ENCODE assay signal across 4 fruit fly cellular contexts in genomic region chr3L:16989169-16989568, dm6.
TF ChIP-seq lines count a peak whose summit lies in the region.

No protein-coding gene starts in this region.

- no peak for TF ChIP-seq CTCF in whole organism, embryonic (GFP tag; optimal IDR thresholded peaks at IDR 0.05; lab: Kevin White, UChicago)

TF ChIP-seq in whole organism, embryonic, 481 proteins besides CTCF, POLR2A, EP300 and RAD21 (continues in another document):
- TF ChIP-seq jigr1 (GFP tag; IDR thresholded peaks at IDR 0.05; lab: Robert Waterston, UW) (no peak), CG1832 (GFP tag; optimal IDR thresholded peaks at IDR 0.05; lab: Kevin White, UChicago) (no peak), Eip74EF (GFP tag; optimal IDR thresholded peaks at IDR 0.05; lab: Kevin White, UChicago) (no peak), E2f1 (GFP tag; IDR thresholded peaks at IDR 0.05; lab: Robert Waterston, UW) (peak; percentile 18; the same call in 1 of the 2 replicates), sens (GFP tag; lab: Kevin White, UChicago) (peak; percentile 71), Gsc (GFP tag; IDR thresholded peaks at IDR 0.05; lab: Robert Waterston, UW) (no peak), Stat92E (GFP tag; optimal IDR thresholded peaks at IDR 0.05; lab: Kevin White, UChicago) (peak in 1 of 3 experiments; percentile 30), zfh1 (GFP tag; IDR thresholded peaks at IDR 0.05; lab: Robert Waterston, UW) (no peak), CG8388 (GFP tag; optimal IDR thresholded peaks at IDR 0.05; lab: Kevin White, UChicago) (peak; percentile 13), Ravus (GFP tag; IDR thresholded peaks at IDR 0.05; lab: Robert Waterston, UW) (no peak), dpn (GFP tag; optimal IDR thresholded peaks at IDR 0.05; lab: Kevin White, UChicago) (no peak), CG15011 (GFP tag; optimal IDR thresholded peaks at IDR 0.05; lab: Kevin White, UChicago) (no peak), Tbp (GFP tag; optimal IDR thresholded peaks at IDR 0.05; lab: Kevin White, UChicago) (no peak), lab (GFP tag; optimal IDR thresholded peaks at IDR 0.05; lab: Kevin White, UChicago) (peak; percentile 62), CG10366 (GFP tag; IDR thresholded peaks at IDR 0.05; lab: Robert Waterston, UW) (no peak), chn (GFP tag; optimal IDR thresholded peaks at IDR 0.05; lab: Kevin White, UChicago) (no peak), CG3281 (GFP tag; optimal IDR thresholded peaks at IDR 0.05; lab: Kevin White, UChicago) (peak; percentile 45), chinmo (GFP tag; IDR thresholded peaks at IDR 0.05; lab: Robert Waterston, UW; ENCODE audit: partially characterized antibody) (no peak), Vsx1 (GFP tag; optimal IDR thresholded peaks at IDR 0.05; lab: Kevin White, UChicago) (no peak), CG33213 (GFP tag; optimal IDR thresholded peaks at IDR 0.05; lab: Kevin White, UChicago) (no peak), gcm (GFP tag; optimal IDR thresholded peaks at IDR 0.05; lab: Kevin White, UChicago) (peak; percentile 38), CG30403 (GFP tag; optimal IDR thresholded peaks at IDR 0.05; lab: Kevin White, UChicago) (peak; percentile 45), ERR (GFP tag; optimal IDR thresholded peaks at IDR 0.05; lab: Kevin White, UChicago) (no peak)

TF ChIP-seq in whole organism, prepupa, 60 proteins besides CTCF, POLR2A, EP300 and RAD21 (continues in another document):
- no peak for TF ChIP-seq CG10669 (GFP tag; optimal IDR thresholded peaks at IDR 0.05; lab: Kevin White, UChicago)
- peak; percentile 56 for TF ChIP-seq cyc (GFP tag; optimal IDR thresholded peaks at IDR 0.05; lab: Kevin White, UChicago)
- peak; percentile 87 for TF ChIP-seq topi (GFP tag; optimal IDR thresholded peaks at IDR 0.05; lab: Kevin White, UChicago)
- peak; percentile 45 for TF ChIP-seq Ets21C (GFP tag; optimal IDR thresholded peaks at IDR 0.05; lab: Kevin White, UChicago)
- peak in 1 of 2 experiments; percentile 37 for TF ChIP-seq salr (GFP tag; optimal IDR thresholded peaks at IDR 0.05; lab: Kevin White, UChicago)
- TF ChIP-seq Ets96B (tag; optimal IDR thresholded peaks at IDR 0.05; lab: Kevin White, UChicago), result peak; percentile 85
- 0 out of 2 replicates have a peak, but pooled peaks have one; percentile 19 for TF ChIP-seq CG11294 (GFP tag; IDR thresholded peaks at IDR 0.05; lab: Robert Waterston, UW)
- peak; percentile 85 for TF ChIP-seq Sox102F (GFP tag; optimal IDR thresholded peaks at IDR 0.05; lab: Kevin White, UChicago)
- peak; percentile 98 for TF ChIP-seq Eip78C (GFP tag; lab: Kevin White, UChicago)
- no peak for TF ChIP-seq fd85E (GFP tag; optimal IDR thresholded peaks at IDR 0.05; lab: Kevin White, UChicago)
- TF ChIP-seq Sox15 (GFP tag; optimal IDR thresholded peaks at IDR 0.05; lab: Kevin White, UChicago), result peak; percentile 67
- no peak for TF ChIP-seq CG9139 (GFP tag; optimal IDR thresholded peaks at IDR 0.05; lab: Kevin White, UChicago)
- TF ChIP-seq CG11762 (GFP tag; optimal IDR thresholded peaks at IDR 0.05; lab: Kevin White, UChicago; ENCODE audit: insufficient read depth), result peak; percentile 77
- TF ChIP-seq Blimp-1 (GFP tag; optimal IDR thresholded peaks at IDR 0.05; lab: Kevin White, UChicago), result peak; percentile 73
- peak; percentile 68 for TF ChIP-seq Eip93F (GFP tag; optimal IDR thresholded peaks at IDR 0.05; lab: Kevin White, UChicago)
- TF ChIP-seq Smox (GFP tag; optimal IDR thresholded peaks at IDR 0.05; lab: Kevin White, UChicago), result peak; percentile 82
- TF ChIP-seq dsx (GFP tag; optimal IDR thresholded peaks at IDR 0.05; lab: Kevin White, UChicago; ENCODE audit: poor library complexity, severe bottlenecking), result peak; percentile 91
- peak; percentile 71 for TF ChIP-seq Hr39 (GFP tag; optimal IDR thresholded peaks at IDR 0.05; lab: Kevin White, UChicago)
- no peak for TF ChIP-seq Eip75B (GFP tag; optimal IDR thresholded peaks at IDR 0.05; lab: Kevin White, UChicago)
- TF ChIP-seq CG32006 (GFP tag; optimal IDR thresholded peaks at IDR 0.05; lab: Kevin White, UChicago), result peak; percentile 85
- TF ChIP-seq CG10631 (GFP tag; optimal IDR thresholded peaks at IDR 0.05; lab: Kevin White, UChicago), result peak; percentile 79
- peak; percentile 81 for TF ChIP-seq vri (GFP tag; optimal IDR thresholded peaks at IDR 0.05; lab: Kevin White, UChicago)
- peak; percentile 82 for TF ChIP-seq CG3032 (tag; optimal IDR thresholded peaks at IDR 0.05; lab: Kevin White, UChicago)

TF ChIP-seq in whole organism, pupa, 21 proteins besides CTCF, POLR2A, EP300 and RAD21:
- TF ChIP-seq CG8301 (tag; optimal IDR thresholded peaks at IDR 0.05; lab: Kevin White, UChicago) (peak; percentile 81), CG17806 (tag; optimal IDR thresholded peaks at IDR 0.05; lab: Kevin White, UChicago) (peak; percentile 80), CG12605 (GFP tag; IDR thresholded peaks at IDR 0.05; lab: Robert Waterston, UW) (peak; percentile 64), CG15710 (tag; optimal IDR thresholded peaks at IDR 0.05; lab: Kevin White, UChicago) (peak; percentile 89), EcR (GFP tag; optimal IDR thresholded peaks at IDR 0.05; lab: Kevin White, UChicago) (peak; percentile 29), rn (GFP tag; IDR thresholded peaks at IDR 0.05; lab: Robert Waterston, UW) (no peak), CG8159 (tag; optimal IDR thresholded peaks at IDR 0.05; lab: Kevin White, UChicago) (peak; percentile 89), CG10348 (GFP tag; IDR thresholded peaks at IDR 0.05; lab: Robert Waterston, UW) (no peak), CG14655 (GFP tag; optimal IDR thresholded peaks at IDR 0.05; lab: Kevin White, UChicago) (no peak), CG13204 (GFP tag; optimal IDR thresholded peaks at IDR 0.05; lab: Kevin White, UChicago) (peak; percentile 78), CG32121 (GFP tag; IDR thresholded peaks at IDR 0.05; lab: Robert Waterston, UW) (peak; percentile 59), CG4496 (GFP tag; IDR thresholded peaks at IDR 0.05; lab: Robert Waterston, UW) (peak; percentile 74; the same call in 1 of the 3 replicates), Snoo (tag; optimal IDR thresholded peaks at IDR 0.05; lab: Kevin White, UChicago) (peak; percentile 80), Pif1A (GFP tag; optimal IDR thresholded peaks at IDR 0.05; lab: Kevin White, UChicago) (no peak), D1 (tag; optimal IDR thresholded peaks at IDR 0.05; lab: Kevin White, UChicago) (no peak), CG34367 (tag; optimal IDR thresholded peaks at IDR 0.05; lab: Kevin White, UChicago) (peak; percentile 72), fd96Ca (GFP tag; IDR thresholded peaks at IDR 0.05; lab: Robert Waterston, UW) (no peak), Ets98B (GFP tag; IDR thresholded peaks at IDR 0.05; lab: Robert Waterston, UW) (peak; percentile 64), CG9948 (tag; optimal IDR thresholded peaks at IDR 0.05; lab: Kevin White, UChicago) (peak; percentile 78), gl (tag; optimal IDR thresholded peaks at IDR 0.05; lab: Kevin White, UChicago) (peak; percentile 39), Pif1B (GFP tag; optimal IDR thresholded peaks at IDR 0.05; lab: Kevin White, UChicago) (no peak)

TF ChIP-seq in whole organism, wandering third instar larva, 38 proteins besides CTCF, POLR2A, EP300 and RAD21 (continues in another document):
- TF ChIP-seq dsf (GFP tag; optimal IDR thresholded peaks at IDR 0.05; lab: Kevin White, UChicago; ENCODE audit: borderline replicate concordance) (no peak), Jra (GFP tag; optimal IDR thresholded peaks at IDR 0.05; lab: Kevin White, UChicago) (no peak), CG32264 (GFP tag; optimal IDR thresholded peaks at IDR 0.05; lab: Kevin White, UChicago) (peak; percentile 29), OdsH (GFP tag; optimal IDR thresholded peaks at IDR 0.05; lab: Kevin White, UChicago) (peak; percentile 84), ey (GFP tag; optimal IDR thresholded peaks at IDR 0.05; lab: Kevin White, UChicago) (peak; percentile 67), Rel (GFP tag; optimal IDR thresholded peaks at IDR 0.05; lab: Kevin White, UChicago) (no peak), Rel (tag; optimal IDR thresholded peaks at IDR 0.05; lab: Kevin White, UChicago) (peak; percentile 21), h (GFP tag; optimal IDR thresholded peaks at IDR 0.05; lab: Kevin White, UChicago) (peak; percentile 82), rgr (GFP tag; optimal IDR thresholded peaks at IDR 0.05; lab: Kevin White, UChicago) (peak; percentile 76), lola (GFP tag; optimal IDR thresholded peaks at IDR 0.05; lab: Kevin White, UChicago) (no peak), Hnf4 (GFP tag; optimal IDR thresholded peaks at IDR 0.05; lab: Kevin White, UChicago) (no peak), N (GFP tag; optimal IDR thresholded peaks at IDR 0.05; lab: Kevin White, UChicago) (no peak), Hr83 (GFP tag; optimal IDR thresholded peaks at IDR 0.05; lab: Kevin White, UChicago; ENCODE audit: poor library complexity, severe bottlenecking) (no peak), Myc (optimal IDR thresholded peaks at IDR 0.05; lab: Kevin White, UChicago) (no peak), Abd-B (GFP tag; optimal IDR thresholded peaks at IDR 0.05; lab: Kevin White, UChicago) (no peak), Sp1 (GFP tag; optimal IDR thresholded peaks at IDR 0.05; lab: Kevin White, UChicago) (peak; percentile 91), jim (GFP tag; optimal IDR thresholded peaks at IDR 0.05; lab: Kevin White, UChicago) (no peak), woc (GFP tag; optimal IDR thresholded peaks at IDR 0.05; lab: Kevin White, UChicago) (peak; percentile 73), CG9705 (GFP tag; optimal IDR thresholded peaks at IDR 0.05; lab: Kevin White, UChicago) (peak; percentile 47), sv (GFP tag; optimal IDR thresholded peaks at IDR 0.05; lab: Kevin White, UChicago) (no peak), foxo (GFP tag; optimal IDR thresholded peaks at IDR 0.05; lab: Kevin White, UChicago) (peak in 1 of 2 experiments; percentile 80), brk (GFP tag; optimal IDR thresholded peaks at IDR 0.05; lab: Kevin White, UChicago) (no peak), br (GFP tag; optimal IDR thresholded peaks at IDR 0.05; lab: Kevin White, UChicago) (peak; percentile 81), fru (GFP tag; optimal IDR thresholded peaks at IDR 0.05; lab: Kevin White, UChicago) (peak; percentile 84), HLH106 (tag; optimal IDR thresholded peaks at IDR 0.05; lab: Kevin White, UChicago) (peak; percentile 85), sage (GFP tag; optimal IDR thresholded peaks at IDR 0.05; lab: Kevin White, UChicago) (no peak), Mio (GFP tag; optimal IDR thresholded peaks at IDR 0.05; lab: Kevin White, UChicago) (no peak), Dif (GFP tag; optimal IDR thresholded peaks at IDR 0.05; lab: Kevin White, UChicago; ENCODE audit: partially characterized antibody) (no peak), psq (GFP tag; optimal IDR thresholded peaks at IDR 0.05; lab: Kevin White, UChicago) (peak; percentile 81), Hr78 (GFP tag; optimal IDR thresholded peaks at IDR 0.05; lab: Kevin White, UChicago) (no peak), dmrt93B (GFP tag; optimal IDR thresholded peaks at IDR 0.05; lab: Kevin White, UChicago) (no peak), CrebA (GFP tag; optimal IDR thresholded peaks at IDR 0.05; lab: Kevin White, UChicago; ENCODE audit: borderline replicate concordance) (no peak), tai (GFP tag; optimal IDR thresholded peaks at IDR 0.05; lab: Kevin White, UChicago) (no peak)

Comparison
In these comparisons a context has a peak if more than half of its experiments do, and no peak if none do; other contexts are left out.
1. Of the 7 proteins assayed by ChIP-seq in both whole organism, embryonic and whole organism, prepupa: peak only in whole organism, embryonic: none; only in whole organism, prepupa: CG16779, CG6854, Gug, Hr39, Lpt and Sox102F; in both: Blimp-1; in neither: 0.